Worm (Caenorhabditis elegans) whole organism, young adult: Measurements from ENCODE around the gene mrpl-21.

Source experiments
- B0019.2 ChIP-seq: fragments of 200-800 bp; sonication (Bioruptor generic); conservative IDR thresholded peaks from 2 replicates; pipeline ENCODE4 v1.3.6; 2022; ENCODE audit warnings: missing genetic modification reagents, missing genetic modification characterization, missing compliant biosample characterization
- C06A6.2 ChIP-seq: fragments of 200-800 bp; sonication (Bioruptor generic); conservative IDR thresholded peaks from 2 replicates; pipeline ENCODE4 v1.3.6; 2022; ENCODE audit warnings: missing genetic modification characterization, missing compliant biosample characterization
- F22D6.2 ChIP-seq: sonication (generic microtip); optimal IDR thresholded peaks from 2 replicates; lab custom pipeline; 2016; ENCODE audit warnings: mild to moderate bottlenecking, missing genetic modification characterization, missing compliant biosample characterization
- F39B2.1 ChIP-seq: fragments of 200-800 bp; sonication (Bioruptor generic); IDR thresholded peaks from 2 replicates; pipeline ENCODE4 v1.3.6; 2022; ENCODE audit warnings: missing genetic modification reagents, missing genetic modification characterization, missing compliant biosample characterization
- F49E8.2 ChIP-seq: sonication (generic microtip); optimal IDR thresholded peaks from 3 replicates; lab custom pipeline; 2017; ENCODE audit warnings: missing genetic modification characterization, mild to moderate bottlenecking, missing compliant biosample characterization, antibody characterized with exemption, moderate library complexity; ENCODE audit not compliant: insufficient read depth
- Y67H2A.10 ChIP-seq: fragments of 200-800 bp; sonication (Bioruptor generic); conservative IDR thresholded peaks from 2 replicates; pipeline ENCODE4 v1.3.6; 2022; ENCODE audit warnings: missing genetic modification reagents, missing genetic modification characterization, missing compliant biosample characterization
- Y95B8A.8 ChIP-seq: fragments of 200-800 bp; sonication (Bioruptor generic); IDR thresholded peaks from 2 replicates; pipeline ENCODE4 v1.3.6; 2022; ENCODE audit warnings: missing genetic modification reagents, missing genetic modification characterization, missing compliant biosample characterization
- cebp-2 ChIP-seq: fragments of 200-800 bp; sonication (Bioruptor generic); IDR thresholded peaks from 2 replicates; pipeline ENCODE4 v1.3.6; 2022; ENCODE audit warnings: missing genetic modification characterization, missing compliant biosample characterization
- ceh-100 ChIP-seq: fragments of 200-800 bp; sonication (Bioruptor generic); IDR thresholded peaks from 2 replicates; pipeline ENCODE4 v1.3.6; 2022; ENCODE audit warnings: missing genetic modification reagents, missing genetic modification characterization, missing compliant biosample characterization
- ceh-27 ChIP-seq: fragments of 200-800 bp; sonication (Bioruptor generic); optimal IDR thresholded peaks from 2 replicates; lab custom pipeline; 2018; ENCODE audit warnings: mild to moderate bottlenecking, missing genetic modification characterization, moderate library complexity, missing compliant biosample characterization
- ceh-58 ChIP-seq: fragments of 200-800 bp; sonication (Bioruptor generic); IDR thresholded peaks from 2 replicates; pipeline ENCODE4 v1.3.6; 2022; ENCODE audit warnings: missing genetic modification characterization, missing compliant biosample characterization
- dox-1 ChIP-seq: fragments of 200-800 bp; sonication (Bioruptor generic); IDR thresholded peaks from 2 replicates; pipeline ENCODE4 v1.3.6; 2022; ENCODE audit warnings: missing genetic modification reagents, missing genetic modification characterization, missing compliant biosample characterization
- dpff-1 ChIP-seq: sonication (generic microtip); optimal IDR thresholded peaks from 2 replicates; lab custom pipeline; 2017; ENCODE audit warnings: mild to moderate bottlenecking, missing genetic modification characterization, missing compliant biosample characterization
- ekl-4 ChIP-seq: fragments of 200-800 bp; sonication (Bioruptor generic); IDR thresholded peaks from 2 replicates; pipeline ENCODE4 v1.3.6; 2022; ENCODE audit warnings: missing genetic modification reagents, missing genetic modification characterization, missing compliant biosample characterization
- fkh-3 ChIP-seq: sonication (generic microtip); optimal IDR thresholded peaks from 2 replicates; lab custom pipeline; 2016; ENCODE audit warnings: mild to moderate bottlenecking, missing genetic modification characterization, missing compliant biosample characterization
- gei-17 ChIP-seq: fragments of 200-800 bp; sonication (Bioruptor generic); optimal IDR thresholded peaks from 2 replicates; lab custom pipeline; 2018; ENCODE audit warnings: mild to moderate bottlenecking, missing genetic modification characterization, missing compliant biosample characterization
- him-1 ChIP-seq: sonication (generic microtip); optimal IDR thresholded peaks from 2 replicates; lab custom pipeline; 2016; ENCODE audit warnings: missing genotype, missing genetic modification reagents, missing genetic modification characterization, missing compliant biosample characterization
- hmg-20 ChIP-seq: fragments of 200-800 bp; sonication (Bioruptor generic); IDR thresholded peaks from 2 replicates; pipeline ENCODE4 v1.3.6; 2022; ENCODE audit warnings: missing genetic modification reagents, missing genetic modification characterization, missing compliant biosample characterization
- lin-26 ChIP-seq: fragments of 200-800 bp; sonication (Bioruptor generic); IDR thresholded peaks from 2 replicates; pipeline ENCODE4 v1.3.6; 2022; ENCODE audit warnings: missing genetic modification reagents, missing genetic modification characterization, missing compliant biosample characterization
- lin-40 ChIP-seq: sonication (generic microtip); optimal IDR thresholded peaks from 2 replicates; lab custom pipeline; 2016; ENCODE audit warnings: missing genetic modification characterization, mild to moderate bottlenecking, missing compliant biosample characterization, missing genotype, missing genetic modification reagents
- lin-54 ChIP-seq: fragments of 200-800 bp; sonication (Bioruptor generic); optimal IDR thresholded peaks from 2 replicates; lab custom pipeline; 2018; ENCODE audit warnings: mild to moderate bottlenecking, missing genetic modification characterization, missing compliant biosample characterization
- lir-1 ChIP-seq: fragments of 200-800 bp; sonication (Bioruptor generic); conservative IDR thresholded peaks from 2 replicates; pipeline ENCODE4 v1.3.6; 2022; ENCODE audit warnings: missing genetic modification reagents, missing genetic modification characterization, missing compliant biosample characterization
- madf-6 ChIP-seq: fragments of 200-800 bp; sonication (Bioruptor generic); IDR thresholded peaks from 2 replicates; pipeline ENCODE4 v1.3.6; 2022; ENCODE audit warnings: missing genetic modification reagents, missing genetic modification characterization, missing compliant biosample characterization
- mcd-1 ChIP-seq: fragments of 200-800 bp; sonication (Bioruptor generic); IDR thresholded peaks from 2 replicates; pipeline ENCODE4 v1.3.6; 2022; ENCODE audit warnings: missing genetic modification reagents, missing genetic modification characterization, missing compliant biosample characterization
- mxl-1 ChIP-seq: sonication (generic microtip); optimal IDR thresholded peaks from 2 replicates; lab custom pipeline; 2016; ENCODE audit warnings: missing genetic modification characterization, missing compliant biosample characterization
- nfya-1 ChIP-seq: sonication (generic microtip); optimal IDR thresholded peaks from 2 replicates; lab custom pipeline; 2017; ENCODE audit warnings: antibody characterized with exemption, missing compliant biosample characterization, missing genetic modification characterization, borderline replicate concordance; ENCODE audit not compliant: insufficient read depth
- nfyb-1 ChIP-seq: fragments of 200-800 bp; sonication (Bioruptor generic); IDR thresholded peaks from 2 replicates; pipeline ENCODE4 v1.3.6; 2022; ENCODE audit warnings: missing genetic modification reagents, missing genetic modification characterization, missing compliant biosample characterization
- nhr-179 ChIP-seq: sonication (generic microtip); optimal IDR thresholded peaks from 2 replicates; lab custom pipeline; 2016; ENCODE audit warnings: mild to moderate bottlenecking, missing genetic modification characterization, missing compliant biosample characterization
- nhr-80 ChIP-seq: sonication (generic microtip); optimal IDR thresholded peaks from 2 replicates; lab custom pipeline; 2016; ENCODE audit warnings: missing genetic modification characterization, missing compliant biosample characterization
- nhr-90 ChIP-seq: sonication (generic microtip); optimal IDR thresholded peaks from 2 replicates; lab custom pipeline; 2016; ENCODE audit warnings: missing genotype, mild to moderate bottlenecking, missing genetic modification characterization, missing compliant biosample characterization
- rcor-1 ChIP-seq: fragments of 200-800 bp; sonication (Bioruptor generic); IDR thresholded peaks from 2 replicates; pipeline ENCODE4 v1.3.6; 2022; ENCODE audit warnings: missing genetic modification reagents, missing genetic modification characterization, missing compliant biosample characterization
- repo-1 ChIP-seq: sonication (generic microtip); optimal IDR thresholded peaks from 2 replicates; lab custom pipeline; 2017; ENCODE audit warnings: mild to moderate bottlenecking, missing genetic modification characterization, missing compliant biosample characterization
- sea-2 ChIP-seq: fragments of 200-800 bp; sonication (Bioruptor generic); IDR thresholded peaks from 2 replicates; pipeline ENCODE4 v1.3.6; 2022; ENCODE audit warnings: missing genetic modification characterization, missing compliant biosample characterization
- snpc-1.1 ChIP-seq: sonication (generic microtip); optimal IDR thresholded peaks from 2 replicates; lab custom pipeline; 2017; ENCODE audit warnings: missing genetic modification characterization, mild to moderate bottlenecking, missing compliant biosample characterization, antibody characterized with exemption, moderate library complexity, missing genotype, missing genetic modification reagents; ENCODE audit not compliant: insufficient read depth
- snpc-3.4 ChIP-seq: sonication (generic microtip); optimal IDR thresholded peaks from 2 replicates; lab custom pipeline; 2017; ENCODE audit warnings: missing genetic modification characterization, mild to moderate bottlenecking, missing compliant biosample characterization, antibody characterized with exemption, moderate library complexity, missing genotype, missing genetic modification reagents
- snpc-4 ChIP-seq, 5 experiments: fragments of 150-350 bp in 1 of 5; sonication (generic microtip) in 4 of 5; optimal IDR thresholded peaks; 2 replicates each; lab custom pipeline; 2014 to 2018; ENCODE audit warnings: missing genetic modification characterization in 5 of 5, missing biosample characterization in 3 of 5, antibody characterized with exemption in 2 of 5, mild to moderate bottlenecking in 2 of 5, missing compliant biosample characterization in 2 of 5, missing genotype in 2 of 5, moderate library complexity in 2 of 5, missing genetic modification reagents in 1 of 5
- somi-1 ChIP-seq: fragments of 200-800 bp; sonication (Bioruptor generic); optimal IDR thresholded peaks from 2 replicates; lab custom pipeline; 2018; ENCODE audit warnings: mild to moderate bottlenecking, missing genetic modification characterization, missing compliant biosample characterization
- sptf-2 ChIP-seq: fragments of 200-800 bp; sonication (Bioruptor generic); optimal IDR thresholded peaks from 2 replicates; lab custom pipeline; 2018; ENCODE audit warnings: mild to moderate bottlenecking, missing genetic modification characterization, missing compliant biosample characterization
- tlf-1 ChIP-seq: fragments of 200-800 bp; sonication (Bioruptor generic); optimal IDR thresholded peaks from 2 replicates; lab custom pipeline; 2018; ENCODE audit warnings: mild to moderate bottlenecking, missing genetic modification characterization, missing compliant biosample characterization
- unc-130 ChIP-seq: sonication (generic microtip); optimal IDR thresholded peaks from 2 replicates; lab custom pipeline; 2016; ENCODE audit warnings: missing genetic modification reagents, missing genetic modification characterization, missing compliant biosample characterization
- zim-3 ChIP-seq: sonication (generic microtip); optimal IDR thresholded peaks from 2 replicates; lab custom pipeline; 2017; ENCODE audit warnings: mild to moderate bottlenecking, missing genetic modification characterization, moderate library complexity, missing compliant biosample characterization
- ztf-22 ChIP-seq: fragments of 200-800 bp; sonication (Bioruptor generic); optimal IDR thresholded peaks from 2 replicates; lab custom pipeline; 2018; ENCODE audit warnings: mild to moderate bottlenecking, missing genetic modification characterization, moderate library complexity, missing compliant biosample characterization
- ztf-3 ChIP-seq: fragments of 200-800 bp; sonication (Bioruptor generic); optimal IDR thresholded peaks from 2 replicates; lab custom pipeline; 2018; ENCODE audit warnings: mild to moderate bottlenecking, missing genetic modification characterization, missing compliant biosample characterization

mrpl-21 gene

ce11 chrIII:4284732-4285165 is 41.4 kb upstream of the mrpl-21 start (continued):
- TF ChIP-seq F39B2.1 (no peak), ceh-27 (peak; percentile 51), zim-3 (no peak), mcd-1 (GFP tag; lab: Robert Waterston, UW) (peak; percentile 61), madf-6 (GFP tag; lab: Robert Waterston, UW) (no peak), lir-1 (GFP tag; lab: Robert Waterston, UW) (0 out of 2 replicates have a peak, but pooled peaks have one; percentile 29), nhr-80 (peak; percentile 88), ztf-22 (GFP tag; lab: Kevin White, UChicago) (peak; percentile 24), F49E8.2 (tag; lab: Kevin White, UChicago) (no peak), rcor-1 (GFP tag; lab: Robert Waterston, UW) (0 out of 2 replicates have a peak, but pooled peaks have one; percentile 10), dox-1 (peak; percentile 78), F22D6.2 (tag; lab: Kevin White, UChicago) (peak; percentile 14), lin-54 (GFP tag; lab: Kevin White, UChicago) (peak; percentile 32)
- TF ChIP-seq, all 124 proteins: peak for 35

DNA sequence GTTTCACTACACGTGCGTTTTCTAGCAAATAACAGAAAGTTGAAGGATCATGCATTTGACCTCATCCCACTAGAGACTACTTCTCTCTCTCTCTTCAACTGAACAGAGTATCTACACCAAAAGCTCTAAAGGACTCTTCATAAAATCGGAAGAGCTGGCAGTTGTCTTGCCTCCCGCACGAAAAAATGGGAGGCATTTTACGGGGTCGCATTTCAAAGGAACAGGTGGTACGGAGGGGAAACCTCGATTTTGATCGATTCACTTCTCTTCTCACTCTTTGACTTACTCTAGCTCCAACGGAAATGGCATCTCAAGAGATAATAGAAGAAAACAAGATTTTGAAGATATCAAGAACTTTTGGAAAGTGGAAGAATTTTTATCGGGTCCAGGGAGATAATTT is 39.8 kb upstream of the mrpl-21 start:
- TF ChIP-seq cebp-2 (no peak), ztf-3 (GFP tag; lab: Kevin White, UChicago) (no peak), fkh-3 (tag; lab: Kevin White, UChicago) (no peak), snpc-4 (GFP tag; optimal IDR thresholded peaks at IDR 0.05; lab: Kevin White, UChicago) (no peak), snpc-4 (tag; optimal IDR thresholded peaks at IDR 0.05; lab: Kevin White, UChicago) (no peak), tlf-1 (no peak), hmg-20 (GFP tag; lab: Robert Waterston, UW) (no peak), lin-40 (tag; lab: Kevin White, UChicago) (no peak), him-1 (tag; lab: Kevin White, UChicago) (no peak), sea-2 (GFP tag; lab: Robert Waterston, UW) (no peak), ceh-58 (GFP tag; lab: Robert Waterston, UW) (no peak), snpc-1.1 (tag; lab: Kevin White, UChicago) (no peak), dox-1 (no peak), nhr-179 (tag; lab: Kevin White, UChicago) (no peak), B0019.2 (GFP tag; lab: Robert Waterston, UW) (no peak), zim-3 (no peak)

DNA sequence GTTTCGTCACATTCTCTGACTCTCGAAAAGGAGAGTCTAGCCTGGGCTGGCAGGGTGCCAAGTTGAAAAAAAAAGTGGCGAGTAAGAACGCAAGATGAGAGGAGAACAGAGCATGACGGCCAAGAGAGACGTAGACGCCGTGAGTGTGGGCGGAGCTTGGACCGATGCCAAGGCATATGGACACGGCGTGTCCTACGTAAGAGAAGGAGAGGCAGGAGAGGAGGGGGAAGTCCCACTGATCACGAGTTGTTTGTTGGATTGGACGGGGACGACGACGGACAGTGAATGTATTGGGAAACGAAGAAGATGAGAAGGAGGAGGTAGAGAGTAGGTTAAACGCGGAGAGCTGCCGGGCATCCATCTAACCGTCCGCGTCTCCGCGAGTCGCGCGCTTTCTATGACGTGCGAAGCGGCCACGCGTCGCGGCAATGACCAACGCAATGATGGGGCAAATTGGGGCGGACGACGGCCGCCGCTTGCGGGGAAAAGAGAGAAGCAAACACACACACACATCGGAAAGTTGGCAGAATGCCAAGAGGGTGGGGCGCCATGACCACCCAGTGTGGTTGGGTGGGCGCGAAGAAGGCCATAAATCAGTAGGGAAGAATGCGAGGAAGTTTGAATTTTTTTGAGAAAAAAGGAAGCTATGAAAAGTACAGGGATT is 38.7 kb upstream of the mrpl-21 start:
- peak; percentile 89 for TF ChIP-seq nhr-90
- peak; percentile 95 for TF ChIP-seq tlf-1
- TF ChIP-seq dpff-1 (tag; lab: Kevin White, UChicago), result peak; percentile 84
- TF ChIP-seq F49E8.2 (tag; lab: Kevin White, UChicago), result no peak
- TF ChIP-seq nhr-80, result peak; percentile 98
- TF ChIP-seq C06A6.2, result peak; percentile 99
- peak; percentile 94 for TF ChIP-seq repo-1 (tag; lab: Kevin White, UChicago)
- TF ChIP-seq ekl-4, result peak; percentile 94
- peak; percentile 98 for TF ChIP-seq nfyb-1 (GFP tag; lab: Robert Waterston, UW)
- TF ChIP-seq snpc-3.4 (tag; lab: Kevin White, UChicago), result peak; percentile 1
- peak; percentile 67; the same call in 1 of the 2 replicates for TF ChIP-seq Y95B8A.8 (GFP tag; lab: Robert Waterston, UW)
- peak; percentile 4 for TF ChIP-seq unc-130
- TF ChIP-seq gei-17 (GFP tag; lab: Kevin White, UChicago), result peak; percentile 94
- TF ChIP-seq lin-26 (GFP tag; lab: Robert Waterston, UW), result peak; percentile 81
- TF ChIP-seq F22D6.2 (tag; lab: Kevin White, UChicago), result peak; percentile 96
- TF ChIP-seq sptf-2, result no peak
- TF ChIP-seq ceh-100 (GFP tag; lab: Robert Waterston, UW), result peak; percentile 78
- TF ChIP-seq mxl-1 (tag; lab: Kevin White, UChicago), result no peak
- TF ChIP-seq Y67H2A.10 (GFP tag; lab: Robert Waterston, UW), result no peak; the same call in 1 of the 2 replicates
- TF ChIP-seq snpc-4 (GFP tag; optimal IDR thresholded peaks at IDR 0.05; lab: Kevin White, UChicago), result peak; percentile 2
- peak in 3 of 4 experiments; percentile 76 to 88 (median 86) for TF ChIP-seq snpc-4 (tag; optimal IDR thresholded peaks at IDR 0.05; lab: Kevin White, UChicago)
- TF ChIP-seq somi-1 (GFP tag; lab: Kevin White, UChicago), result peak; percentile 100
- peak; percentile 94 for TF ChIP-seq ceh-27
- TF ChIP-seq nfya-1, result no peak
